Worm (Caenorhabditis elegans): ENCODE measurements around the gene C06A8.8.
A peak's percentile ranks its signal among the peaks of the same experiment; 100 is the strongest.

DNA sequence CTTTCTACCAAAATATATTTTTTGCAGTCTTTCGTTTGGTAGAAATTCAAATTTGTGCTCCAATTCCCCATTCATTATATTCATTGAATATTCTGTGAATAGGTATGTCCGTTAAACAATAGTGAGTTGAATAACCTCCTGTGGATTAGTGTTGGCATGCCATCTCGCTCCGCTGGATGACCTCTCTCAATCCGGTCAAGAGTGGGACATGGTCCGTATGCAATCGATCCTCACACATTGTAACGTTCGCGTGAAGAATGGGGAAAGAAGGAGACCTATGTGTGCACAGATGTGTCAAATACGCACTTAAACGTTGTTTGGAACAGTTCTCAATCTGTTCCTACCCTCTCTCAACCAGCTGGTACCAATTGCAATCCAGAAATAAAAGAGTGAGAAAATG is 41.4 kb upstream of the C06A8.8 start:
- TF ChIP-seq flt-1 (GFP tag; IDR thresholded peaks at IDR 0.05) (no peak), F13C5.2 (tag; optimal IDR thresholded peaks at IDR 0.05) (no peak), ama-1 (optimal IDR thresholded peaks at IDR 0.05) (no peak), pes-1 (GFP tag; IDR thresholded peaks at IDR 0.05) (no peak), hmg-4 (GFP tag; optimal IDR thresholded peaks at IDR 0.05) (peak; percentile 46), B0310.2 (tag; optimal IDR thresholded peaks at IDR 0.05) (no peak), scrt-1 (GFP tag; IDR thresholded peaks at IDR 0.05) (no peak), tra-4 (tag; optimal IDR thresholded peaks at IDR 0.05) (no peak), hnd-1 (tag; optimal IDR thresholded peaks at IDR 0.05) (no peak)
